Worm (Caenorhabditis elegans): ENCODE results near the gene Y105C5B.18.

DNA sequence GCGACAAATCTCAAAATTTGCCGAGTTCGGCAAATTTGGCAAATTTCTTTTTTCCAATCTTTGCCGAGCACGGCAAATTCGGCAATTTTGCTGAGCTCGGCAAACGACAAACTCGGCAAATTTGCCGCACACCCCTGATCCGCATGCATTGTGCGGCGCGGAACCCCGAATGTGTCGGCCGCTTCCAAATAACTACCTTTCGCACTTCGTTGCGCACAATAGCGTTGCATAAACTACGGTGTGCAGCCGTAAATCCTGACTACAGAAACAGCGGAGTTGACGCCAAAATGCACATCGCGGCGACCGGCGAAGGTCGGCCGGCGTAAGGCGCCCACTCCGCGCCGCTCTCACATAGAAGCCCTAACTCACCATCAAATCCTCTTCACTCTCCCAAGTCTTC, 25.9 kb upstream of the Y105C5B.18 start:
- no peak for TF ChIP-seq rbr-2 (tag; optimal IDR thresholded peaks at IDR 0.05)
- no peak for TF ChIP-seq nhr-10 (tag; optimal IDR thresholded peaks at IDR 0.05)
- TF ChIP-seq arid-1 (GFP tag; conservative IDR thresholded peaks at IDR 0.05), result no peak
- TF ChIP-seq F49E8.2 (tag; optimal IDR thresholded peaks at IDR 0.05; ENCODE audit: borderline replicate concordance), result no peak
- no peak for TF ChIP-seq ztf-11 (tag; optimal IDR thresholded peaks at IDR 0.05)
- TF ChIP-seq nhr-237 (tag; optimal IDR thresholded peaks at IDR 0.05), result no peak
- no peak for TF ChIP-seq spr-1 (tag; optimal IDR thresholded peaks at IDR 0.05)
- no peak for TF ChIP-seq unc-130 (GFP tag; optimal IDR thresholded peaks at IDR 0.05)
- TF ChIP-seq nhr-42 (GFP tag; IDR thresholded peaks at IDR 0.05), result no peak
- TF ChIP-seq snpc-4 (tag; optimal IDR thresholded peaks at IDR 0.05), result no peak

Measured in whole organism, L4 larva.